Fruit fly (Drosophila melanogaster) Kc167 (cell line): ENCODE data around the gene rgn.

ENCODE experiments used
- Sin3A ChIP-seq: fragments of >200 bp; optimal IDR thresholded peaks from 2 replicates; lab custom pipeline; 2018; ENCODE audit warnings: missing external identifiers
- h ChIP-seq: fragments of >200 bp; optimal IDR thresholded peaks from 3 replicates; lab custom pipeline; 2018; ENCODE audit warnings: missing external identifiers
- psq ChIP-seq: fragments of >200 bp; optimal IDR thresholded peaks from 2 replicates; lab custom pipeline; 2017; ENCODE audit warnings: missing external identifiers
- ttk ChIP-seq: sonication (Bioruptor generic); optimal IDR thresholded peaks from 2 replicates; lab custom pipeline; 2017; ENCODE audit warnings: missing external identifiers

dm6 chr3L:21444719-21445118 is 62.4 kb downstream of the rgn start, which contains the start of gene Alp1:
- TF ChIP-seq Sin3A (lab: Kevin White, UChicago), result no peak
- no peak for TF ChIP-seq psq (lab: Kevin White, UChicago)
- no peak for TF ChIP-seq h
- TF ChIP-seq ttk (lab: Kevin White, UChicago), result no peak
